Worm (Caenorhabditis elegans) whole organism, L1 larva: ENCODE measurements around the gene col-149.

Experiments
- C04F5.9 ChIP-seq: sonication (generic microtip); optimal IDR thresholded peaks from 2 replicates; lab custom pipeline; 2016; ENCODE audit warnings: missing genetic modification characterization, missing compliant biosample characterization
- C16A3.4 ChIP-seq: fragments of 150-350 bp; optimal IDR thresholded peaks from 2 replicates; lab custom pipeline; 2014; ENCODE audit warnings: missing biosample characterization, missing genetic modification characterization
- C34B4.2 ChIP-seq: sonication (generic microtip); optimal IDR thresholded peaks from 2 replicates; lab custom pipeline; 2017; ENCODE audit warnings: mild to moderate bottlenecking, missing genetic modification characterization, missing compliant biosample characterization
- aha-1 ChIP-seq: fragments of 150-350 bp; optimal IDR thresholded peaks from 2 replicates; lab custom pipeline; 2014; ENCODE audit warnings: missing biosample characterization, missing genetic modification characterization
- aly-2 ChIP-seq: fragments of 150-350 bp; optimal IDR thresholded peaks from 2 replicates; lab custom pipeline; 2014; ENCODE audit warnings: missing biosample characterization, missing genetic modification characterization
- blmp-1 ChIP-seq: fragments of 150-350 bp; optimal IDR thresholded peaks from 2 replicates; lab custom pipeline; 2014; ENCODE audit warnings: missing biosample characterization, missing genetic modification characterization
- ceh-63 ChIP-seq: fragments of 200-800 bp; sonication (Bioruptor generic); optimal IDR thresholded peaks from 2 replicates; lab custom pipeline; 2018; ENCODE audit warnings: mild to moderate bottlenecking, missing genetic modification characterization, missing compliant biosample characterization
- ceh-8 ChIP-seq: fragments of 200-800 bp; sonication (Bioruptor generic); optimal IDR thresholded peaks from 2 replicates; lab custom pipeline; 2018; ENCODE audit warnings: mild to moderate bottlenecking, missing genetic modification characterization, moderate library complexity, missing compliant biosample characterization
- ces-1 ChIP-seq: fragments of 150-350 bp; optimal IDR thresholded peaks from 2 replicates; lab custom pipeline; 2014; ENCODE audit warnings: missing biosample characterization, missing genetic modification reagents, missing genetic modification characterization
- dsc-1 ChIP-seq: sonication (generic microtip); optimal IDR thresholded peaks from 2 replicates; lab custom pipeline; 2016; ENCODE audit warnings: mild to moderate bottlenecking, missing genetic modification characterization, missing compliant biosample characterization
- efl-1 ChIP-seq, 4 experiments: fragments of 150-350 bp; optimal IDR thresholded peaks in 3 of 4; peaks in 1 of 4; 1 replicate in 1 of 4; 2 replicates in 3 of 4; lab custom pipeline; 2014; ENCODE audit warnings: missing biosample characterization in 2 of 4, missing genetic modification characterization in 2 of 4, missing genetic modification reagents in 2 of 4
- egl-13 ChIP-seq: sonication (generic microtip); optimal IDR thresholded peaks from 2 replicates; lab custom pipeline; 2016; ENCODE audit warnings: missing genotype, missing genetic modification reagents, missing genetic modification characterization, missing compliant biosample characterization
- egl-27 ChIP-seq, 2 experiments: fragments of 150-350 bp in 1 of 2; sonication (generic microtip); optimal IDR thresholded peaks; 3 replicates each; lab custom pipeline; 2017 to 2018; ENCODE audit warnings: missing biosample characterization in 2 of 2, missing genetic modification characterization in 2 of 2, missing genetic modification reagents in 2 of 2
- hlh-4 ChIP-seq: sonication (generic microtip); optimal IDR thresholded peaks from 2 replicates; lab custom pipeline; 2016; ENCODE audit warnings: mild to moderate bottlenecking, missing genetic modification characterization, missing compliant biosample characterization
- hpl-2 ChIP-seq: fragments of 150-350 bp; optimal IDR thresholded peaks from 2 replicates; lab custom pipeline; 2014; ENCODE audit warnings: missing biosample characterization, missing genetic modification reagents, missing genetic modification characterization
- irx-1 ChIP-seq: sonication (generic microtip); optimal IDR thresholded peaks from 2 replicates; lab custom pipeline; 2016; ENCODE audit warnings: missing genetic modification characterization, missing compliant biosample characterization
- lin-14 ChIP-seq: fragments of 200-800 bp; sonication (Bioruptor generic); optimal IDR thresholded peaks from 2 replicates; lab custom pipeline; 2018; ENCODE audit warnings: mild to moderate bottlenecking, missing genetic modification characterization, moderate library complexity, missing compliant biosample characterization
- mab-9 ChIP-seq: fragments of 200-800 bp; sonication (Bioruptor generic); IDR thresholded peaks from 2 replicates; pipeline ENCODE4 v1.3.6; 2022; ENCODE audit warnings: missing genetic modification reagents, missing genetic modification characterization, missing compliant biosample characterization
- nhr-11 ChIP-seq: fragments of 150-350 bp; optimal IDR thresholded peaks from 2 replicates; lab custom pipeline; 2014; ENCODE audit warnings: missing biosample characterization, missing genetic modification characterization
- nhr-12 ChIP-seq: sonication (generic microtip); optimal IDR thresholded peaks from 2 replicates; lab custom pipeline; 2017; ENCODE audit warnings: missing biosample characterization, missing genetic modification characterization
- nhr-19 ChIP-seq: fragments of 200-800 bp; sonication (Bioruptor generic); conservative IDR thresholded peaks from 2 replicates; pipeline ENCODE4 v1.3.6; 2022; ENCODE audit warnings: missing genetic modification characterization, missing compliant biosample characterization
- nhr-237 ChIP-seq: fragments of 150-350 bp; optimal IDR thresholded peaks from 2 replicates; lab custom pipeline; 2014; ENCODE audit warnings: missing biosample characterization, missing genetic modification characterization
- nhr-28 ChIP-seq: fragments of 150-350 bp; optimal IDR thresholded peaks from 2 replicates; lab custom pipeline; 2014; ENCODE audit warnings: missing biosample characterization, missing genetic modification characterization
- nhr-47 ChIP-seq: sonication (generic microtip); optimal IDR thresholded peaks from 2 replicates; lab custom pipeline; 2016; ENCODE audit warnings: mild to moderate bottlenecking, missing genetic modification characterization, moderate library complexity, missing compliant biosample characterization
- nhr-71 ChIP-seq: sonication (generic microtip); optimal IDR thresholded peaks from 2 replicates; lab custom pipeline; 2016; ENCODE audit warnings: mild to moderate bottlenecking, missing genetic modification characterization, moderate library complexity, missing compliant biosample characterization
- nhr-76 ChIP-seq: sonication (generic microtip); optimal IDR thresholded peaks from 2 replicates; lab custom pipeline; 2017; ENCODE audit warnings: missing biosample characterization, missing genetic modification characterization
- nhr-77 ChIP-seq: fragments of 150-350 bp; optimal IDR thresholded peaks from 2 replicates; lab custom pipeline; 2014; ENCODE audit warnings: missing biosample characterization, missing genetic modification characterization
- nhr-84 ChIP-seq: sonication (generic microtip); optimal IDR thresholded peaks from 2 replicates; lab custom pipeline; 2017; ENCODE audit warnings: missing biosample characterization, missing genetic modification characterization
- nhr-85 ChIP-seq: sonication (generic microtip); peaks from one replicate; lab custom pipeline; 2016; ENCODE audit warnings: missing genetic modification characterization, inconsistent platforms, missing compliant biosample characterization
- pqm-1 ChIP-seq: sonication (generic microtip); optimal IDR thresholded peaks from 3 replicates; lab custom pipeline; 2017; ENCODE audit warnings: missing biosample characterization, missing genetic modification characterization
- rnt-1 ChIP-seq: sonication (generic microtip); optimal IDR thresholded peaks from 2 replicates; lab custom pipeline; 2016; ENCODE audit warnings: mild to moderate bottlenecking, missing genetic modification characterization, moderate library complexity, missing compliant biosample characterization
- snpc-4 ChIP-seq: fragments of 150-350 bp; optimal IDR thresholded peaks from 2 replicates; lab custom pipeline; 2014; ENCODE audit warnings: missing biosample characterization, missing genetic modification characterization
- sox-4 ChIP-seq: sonication (generic microtip); optimal IDR thresholded peaks from 2 replicates; lab custom pipeline; 2016; ENCODE audit warnings: missing genetic modification characterization, missing compliant biosample characterization
- sup-37 ChIP-seq: fragments of 200-800 bp; sonication (Bioruptor generic); optimal IDR thresholded peaks from 2 replicates; lab custom pipeline; 2018; ENCODE audit warnings: mild to moderate bottlenecking, missing genetic modification characterization, missing compliant biosample characterization
- unc-30 ChIP-seq: sonication (generic microtip); optimal IDR thresholded peaks from 2 replicates; lab custom pipeline; 2017; ENCODE audit warnings: missing biosample characterization, missing genetic modification characterization
- unc-86 ChIP-seq: sonication (generic microtip); optimal IDR thresholded peaks from 2 replicates; lab custom pipeline; 2016; ENCODE audit warnings: missing genetic modification characterization, missing compliant biosample characterization
- vab-15 ChIP-seq: sonication (generic microtip); optimal IDR thresholded peaks from 2 replicates; lab custom pipeline; 2017; ENCODE audit warnings: missing genotype, mild to moderate bottlenecking, missing genetic modification characterization, missing compliant biosample characterization
- xbp-1 ChIP-seq: sonication (generic microtip); optimal IDR thresholded peaks from 2 replicates; lab custom pipeline; 2016; ENCODE audit warnings: missing genetic modification characterization, missing compliant biosample characterization
- ztf-11 ChIP-seq, 2 experiments: sonication (generic microtip); optimal IDR thresholded peaks; 2 replicates each; lab custom pipeline; 2016 to 2017; ENCODE audit warnings: missing genetic modification characterization in 2 of 2, missing biosample characterization in 1 of 2, missing compliant biosample characterization in 1 of 2

col-149 gene

ce11 chrV:10273837-10274236, 18.8 kb downstream of the col-149 start (continued):
- TF ChIP-seq nhr-47 (tag; lab: Kevin White, UChicago) (peak; percentile 56), ceh-63 (GFP tag; lab: Kevin White, UChicago) (no peak), C16A3.4 (no peak), nhr-12 (tag; lab: Kevin White, UChicago) (no peak), nhr-11 (tag; lab: Kevin White, UChicago) (no peak), rnt-1 (tag; lab: Kevin White, UChicago) (no peak), lin-14 (GFP tag; lab: Kevin White, UChicago) (peak; percentile 86), irx-1 (tag; lab: Kevin White, UChicago) (peak; percentile 32), C04F5.9 (tag; lab: Kevin White, UChicago) (no peak), egl-13 (tag; lab: Kevin White, UChicago) (peak; percentile 45)

ce11 chrV:10270214-10270613, 22.5 kb downstream of the col-149 start, which contains the start of gene ric-4:
Gene ric-4, minus strand, starts transcription at chrV:10270314.
- TF ChIP-seq dsc-1: peak; percentile 14
- no peak for TF ChIP-seq egl-13 (tag; lab: Kevin White, UChicago)

ce11 chrV:10266050-10266449, 26.6 kb downstream of the col-149 start:
- TF ChIP-seq xbp-1 (tag; lab: Kevin White, UChicago): no peak
- no peak for TF ChIP-seq ces-1
- TF ChIP-seq nhr-28: no peak
- no peak for TF ChIP-seq unc-30 (tag; lab: Kevin White, UChicago)
- TF ChIP-seq rnt-1 (tag; lab: Kevin White, UChicago): no peak
- TF ChIP-seq egl-27 (tag; optimal IDR thresholded peaks at IDR 0.05; lab: Kevin White, UChicago): no peak
- TF ChIP-seq lin-14 (GFP tag; lab: Kevin White, UChicago): no peak
- no peak for TF ChIP-seq nhr-71 (tag; lab: Kevin White, UChicago)
- TF ChIP-seq aha-1 (tag; lab: Kevin White, UChicago): no peak
- TF ChIP-seq sup-37: no peak
- TF ChIP-seq hlh-4: no peak
- no peak for TF ChIP-seq hpl-2 (GFP tag; lab: Kevin White, UChicago)
- no peak for TF ChIP-seq nhr-19
- TF ChIP-seq ceh-8 (GFP tag; lab: Kevin White, UChicago): no peak
- TF ChIP-seq unc-86 (tag; lab: Kevin White, UChicago): no peak
- no peak for TF ChIP-seq pqm-1
- TF ChIP-seq vab-15 (tag; lab: Kevin White, UChicago): no peak
- TF ChIP-seq nhr-85 (tag; lab: Kevin White, UChicago): no peak
- no peak for TF ChIP-seq efl-1 (optimal IDR thresholded peaks at IDR 0.05; lab: Kevin White, UChicago)
- TF ChIP-seq efl-1 (GFP tag; optimal IDR thresholded peaks at IDR 0.05 in 1 of 2; lab: Kevin White, UChicago): no peak

- TF ChIP-seq nhr-71 (tag; lab: Kevin White, UChicago) (peak; percentile 18), nhr-47 (tag; lab: Kevin White, UChicago) (peak; percentile 6), ces-1 (peak; percentile 10), snpc-4 (tag; lab: Kevin White, UChicago) (no peak), lin-14 (GFP tag; lab: Kevin White, UChicago) (peak; percentile 56), blmp-1 (tag; lab: Kevin White, UChicago) (no peak)
Measured at ce11 chrV:10265019-10265418, 27.6 kb downstream of the col-149 start.

ce11 chrV:10260460-10260859, 32.2 kb downstream of the col-149 start, which contains the start of gene sri-18:
Gene sri-18, minus strand, starts transcription at chrV:10260560.
- TF ChIP-seq ztf-11 (tag; optimal IDR thresholded peaks at IDR 0.05; lab: Kevin White, UChicago) (no peak), nhr-237 (no peak), vab-15 (tag; lab: Kevin White, UChicago) (no peak), rnt-1 (tag; lab: Kevin White, UChicago) (no peak), aly-2 (no peak), nhr-84 (tag; lab: Kevin White, UChicago) (no peak), nhr-77 (tag; lab: Kevin White, UChicago) (no peak), sox-4 (tag; lab: Kevin White, UChicago) (no peak), nhr-76 (tag; lab: Kevin White, UChicago) (no peak), ces-1 (no peak), nhr-71 (tag; lab: Kevin White, UChicago) (no peak), nhr-11 (tag; lab: Kevin White, UChicago) (no peak), C34B4.2 (tag; lab: Kevin White, UChicago) (no peak), pqm-1 (no peak), blmp-1 (tag; lab: Kevin White, UChicago) (no peak), mab-9 (no peak)
- TF ChIP-seq, all 84 proteins: peak for 0
